Worm (Caenorhabditis elegans) whole organism, L3 larva: ENCODE results near the gene denn-4.

ENCODE experiments used
- lin-15B ChIP-seq: fragments of 150-350 bp; optimal IDR thresholded peaks from 2 replicates; lab custom pipeline; 2014; ENCODE audit warnings: missing biosample characterization, missing genetic modification characterization
- nhr-76 ChIP-seq: fragments of 150-350 bp; sonication (generic microtip); optimal IDR thresholded peaks from 5 replicates; lab custom pipeline; 2014; ENCODE audit warnings: missing biosample characterization, missing genetic modification characterization
- pha-4 ChIP-seq: fragments of 150-350 bp; optimal IDR thresholded peaks from 2 replicates; lab custom pipeline; 2014; ENCODE audit warnings: missing biosample characterization, missing genetic modification reagents, missing genetic modification characterization
- tbx-2 ChIP-seq: sonication (generic microtip); optimal IDR thresholded peaks from 2 replicates; lab custom pipeline; 2016; ENCODE audit warnings: mild to moderate bottlenecking, missing genetic modification characterization, missing compliant biosample characterization
- ztf-11 ChIP-seq: fragments of 150-350 bp; optimal IDR thresholded peaks from 2 replicates; lab custom pipeline; 2014; ENCODE audit warnings: missing biosample characterization, missing genetic modification characterization

DNA sequence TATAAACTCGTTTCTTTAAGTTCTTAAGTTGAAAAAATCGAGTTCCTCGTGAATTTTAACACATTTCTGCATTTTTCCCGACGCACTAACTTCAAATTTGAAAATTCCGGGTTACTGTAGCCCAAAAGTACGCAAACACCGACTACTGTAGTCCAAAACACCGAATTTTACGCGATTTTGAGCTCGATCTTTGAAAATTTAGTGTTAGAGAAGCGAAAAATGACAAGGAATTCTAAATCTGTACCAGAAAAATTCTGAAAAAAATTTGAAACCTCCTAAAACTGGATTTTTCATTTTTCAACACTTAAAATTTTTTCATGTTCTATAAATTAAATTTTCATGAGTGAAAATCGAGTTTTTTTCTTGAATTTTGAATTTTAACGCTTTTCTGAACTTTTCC is 21.4 kb downstream of the denn-4 start:
- TF ChIP-seq ztf-11 (tag; lab: Kevin White, UChicago): no peak
- no peak for TF ChIP-seq nhr-76 (tag; lab: Kevin White, UChicago)
- no peak for TF ChIP-seq pha-4
- no peak for TF ChIP-seq lin-15B
- TF ChIP-seq tbx-2 (tag; lab: Kevin White, UChicago): no peak
